Worm (Caenorhabditis elegans) whole organism, L1 larva: ENCODE results near the gene C29F7.1.

ENCODE experiments used
- C04F5.9 ChIP-seq: sonication (generic microtip); optimal IDR thresholded peaks from 2 replicates; lab custom pipeline; 2016; ENCODE audit warnings: missing genetic modification characterization, missing compliant biosample characterization
- F16B12.6 ChIP-seq: fragments of 150-350 bp; optimal IDR thresholded peaks from 2 replicates; lab custom pipeline; 2014; ENCODE audit warnings: missing biosample characterization, missing genetic modification characterization
- alr-1 ChIP-seq: fragments of 200-800 bp; sonication (Bioruptor generic); optimal IDR thresholded peaks from 2 replicates; lab custom pipeline; 2018; ENCODE audit warnings: borderline replicate concordance, mild to moderate bottlenecking, missing genetic modification characterization, missing compliant biosample characterization
- blmp-1 ChIP-seq: fragments of 150-350 bp; optimal IDR thresholded peaks from 2 replicates; lab custom pipeline; 2014; ENCODE audit warnings: missing biosample characterization, missing genetic modification characterization
- ceh-8 ChIP-seq: fragments of 200-800 bp; sonication (Bioruptor generic); optimal IDR thresholded peaks from 2 replicates; lab custom pipeline; 2018; ENCODE audit warnings: mild to moderate bottlenecking, missing genetic modification characterization, moderate library complexity, missing compliant biosample characterization
- ceh-88 ChIP-seq: fragments of 200-800 bp; sonication (Bioruptor generic); IDR thresholded peaks from 2 replicates; pipeline ENCODE4 v1.3.6; 2022; ENCODE audit warnings: missing genetic modification characterization, missing compliant biosample characterization
- ceh-90 ChIP-seq: sonication (generic microtip); optimal IDR thresholded peaks from 2 replicates; lab custom pipeline; 2016; ENCODE audit warnings: missing genetic modification characterization, missing compliant biosample characterization
- ces-1 ChIP-seq: fragments of 150-350 bp; optimal IDR thresholded peaks from 2 replicates; lab custom pipeline; 2014; ENCODE audit warnings: missing biosample characterization, missing genetic modification reagents, missing genetic modification characterization
- dsc-1 ChIP-seq: sonication (generic microtip); optimal IDR thresholded peaks from 2 replicates; lab custom pipeline; 2016; ENCODE audit warnings: mild to moderate bottlenecking, missing genetic modification characterization, missing compliant biosample characterization
- efl-1 ChIP-seq, 4 experiments: fragments of 150-350 bp; optimal IDR thresholded peaks in 3 of 4; peaks in 1 of 4; 1 replicate in 1 of 4; 2 replicates in 3 of 4; lab custom pipeline; 2014; ENCODE audit warnings: missing biosample characterization in 2 of 4, missing genetic modification characterization in 2 of 4, missing genetic modification reagents in 2 of 4
- elt-3 ChIP-seq, 6 experiments: fragments of 150-350 bp in 1 of 6; sonication (generic microtip); optimal IDR thresholded peaks; 2 replicates each; lab custom pipeline; 2017 to 2018; ENCODE audit warnings: missing biosample characterization in 6 of 6, missing genetic modification characterization in 6 of 6, inconsistent platforms in 1 of 6
- hlh-4 ChIP-seq: sonication (generic microtip); optimal IDR thresholded peaks from 2 replicates; lab custom pipeline; 2016; ENCODE audit warnings: mild to moderate bottlenecking, missing genetic modification characterization, missing compliant biosample characterization
- irx-1 ChIP-seq: sonication (generic microtip); optimal IDR thresholded peaks from 2 replicates; lab custom pipeline; 2016; ENCODE audit warnings: missing genetic modification characterization, missing compliant biosample characterization
- lin-14 ChIP-seq: fragments of 200-800 bp; sonication (Bioruptor generic); optimal IDR thresholded peaks from 2 replicates; lab custom pipeline; 2018; ENCODE audit warnings: mild to moderate bottlenecking, missing genetic modification characterization, moderate library complexity, missing compliant biosample characterization
- lin-15B ChIP-seq: fragments of 150-350 bp; sonication (generic microtip); optimal IDR thresholded peaks from 3 replicates; lab custom pipeline; 2014; ENCODE audit warnings: missing biosample characterization, missing genetic modification characterization
- lin-35 ChIP-seq, 2 experiments: fragments of 150-350 bp; optimal IDR thresholded peaks; 2 replicates each; lab custom pipeline; 2014; ENCODE audit warnings: missing biosample characterization in 2 of 2, missing genetic modification characterization in 2 of 2, missing genetic modification reagents in 2 of 2
- lin-39 ChIP-seq: fragments of 150-350 bp; optimal IDR thresholded peaks from 2 replicates; lab custom pipeline; 2014; ENCODE audit warnings: missing biosample characterization, missing genetic modification reagents, missing genetic modification characterization
- lsy-2 ChIP-seq, 2 experiments: fragments of 150-350 bp; optimal IDR thresholded peaks; 2 replicates each; lab custom pipeline; 2014; ENCODE audit warnings: missing biosample characterization in 2 of 2, missing genetic modification characterization in 2 of 2
- nhr-11 ChIP-seq: fragments of 150-350 bp; optimal IDR thresholded peaks from 2 replicates; lab custom pipeline; 2014; ENCODE audit warnings: missing biosample characterization, missing genetic modification characterization
- nhr-12 ChIP-seq: sonication (generic microtip); optimal IDR thresholded peaks from 2 replicates; lab custom pipeline; 2017; ENCODE audit warnings: missing biosample characterization, missing genetic modification characterization
- nhr-20 ChIP-seq: sonication (generic microtip); optimal IDR thresholded peaks from 2 replicates; lab custom pipeline; 2016; ENCODE audit warnings: mild to moderate bottlenecking, missing genetic modification characterization, missing compliant biosample characterization
- nhr-237 ChIP-seq: fragments of 150-350 bp; optimal IDR thresholded peaks from 2 replicates; lab custom pipeline; 2014; ENCODE audit warnings: missing biosample characterization, missing genetic modification characterization
- nhr-47 ChIP-seq: sonication (generic microtip); optimal IDR thresholded peaks from 2 replicates; lab custom pipeline; 2016; ENCODE audit warnings: mild to moderate bottlenecking, missing genetic modification characterization, moderate library complexity, missing compliant biosample characterization
- nhr-76 ChIP-seq: sonication (generic microtip); optimal IDR thresholded peaks from 2 replicates; lab custom pipeline; 2017; ENCODE audit warnings: missing biosample characterization, missing genetic modification characterization
- nhr-77 ChIP-seq: fragments of 150-350 bp; optimal IDR thresholded peaks from 2 replicates; lab custom pipeline; 2014; ENCODE audit warnings: missing biosample characterization, missing genetic modification characterization
- nhr-85 ChIP-seq: sonication (generic microtip); peaks from one replicate; lab custom pipeline; 2016; ENCODE audit warnings: missing genetic modification characterization, inconsistent platforms, missing compliant biosample characterization
- nhr-90 ChIP-seq: sonication (generic microtip); optimal IDR thresholded peaks from 2 replicates; lab custom pipeline; 2016; ENCODE audit warnings: mild to moderate bottlenecking, missing genetic modification characterization, missing compliant biosample characterization; ENCODE audit not compliant: poor library complexity
- pqm-1 ChIP-seq: sonication (generic microtip); optimal IDR thresholded peaks from 3 replicates; lab custom pipeline; 2017; ENCODE audit warnings: missing biosample characterization, missing genetic modification characterization
- rnt-1 ChIP-seq: sonication (generic microtip); optimal IDR thresholded peaks from 2 replicates; lab custom pipeline; 2016; ENCODE audit warnings: mild to moderate bottlenecking, missing genetic modification characterization, moderate library complexity, missing compliant biosample characterization
- skn-1 ChIP-seq: fragments of 150-350 bp; optimal IDR thresholded peaks from 2 replicates; lab custom pipeline; 2014; ENCODE audit warnings: missing biosample characterization, missing genetic modification characterization
- snpc-4 ChIP-seq: fragments of 150-350 bp; optimal IDR thresholded peaks from 2 replicates; lab custom pipeline; 2014; ENCODE audit warnings: missing biosample characterization, missing genetic modification characterization
- snu-23 ChIP-seq: sonication (generic microtip); optimal IDR thresholded peaks from 2 replicates; lab custom pipeline; 2016; ENCODE audit warnings: missing genetic modification characterization, missing compliant biosample characterization
- sox-4 ChIP-seq: sonication (generic microtip); optimal IDR thresholded peaks from 2 replicates; lab custom pipeline; 2016; ENCODE audit warnings: missing genetic modification characterization, missing compliant biosample characterization
- sptf-1 ChIP-seq: fragments of 150-350 bp; optimal IDR thresholded peaks from 2 replicates; lab custom pipeline; 2014; ENCODE audit warnings: missing biosample characterization, missing genetic modification characterization
- sup-37 ChIP-seq: fragments of 200-800 bp; sonication (Bioruptor generic); optimal IDR thresholded peaks from 2 replicates; lab custom pipeline; 2018; ENCODE audit warnings: mild to moderate bottlenecking, missing genetic modification characterization, missing compliant biosample characterization
- tbx-2 ChIP-seq: sonication (generic microtip); optimal IDR thresholded peaks from 2 replicates; lab custom pipeline; 2016; ENCODE audit warnings: missing genetic modification characterization, missing compliant biosample characterization
- unc-98 ChIP-seq: fragments of 200-800 bp; sonication (Bioruptor generic); IDR thresholded peaks from 2 replicates; pipeline ENCODE4 v1.3.6; 2022; ENCODE audit warnings: missing genetic modification characterization, missing compliant biosample characterization
- ztf-11 ChIP-seq, 2 experiments: sonication (generic microtip); optimal IDR thresholded peaks; 2 replicates each; lab custom pipeline; 2016 to 2017; ENCODE audit warnings: missing genetic modification characterization in 2 of 2, missing biosample characterization in 1 of 2, missing compliant biosample characterization in 1 of 2

The C29F7.1 gene

DNA sequence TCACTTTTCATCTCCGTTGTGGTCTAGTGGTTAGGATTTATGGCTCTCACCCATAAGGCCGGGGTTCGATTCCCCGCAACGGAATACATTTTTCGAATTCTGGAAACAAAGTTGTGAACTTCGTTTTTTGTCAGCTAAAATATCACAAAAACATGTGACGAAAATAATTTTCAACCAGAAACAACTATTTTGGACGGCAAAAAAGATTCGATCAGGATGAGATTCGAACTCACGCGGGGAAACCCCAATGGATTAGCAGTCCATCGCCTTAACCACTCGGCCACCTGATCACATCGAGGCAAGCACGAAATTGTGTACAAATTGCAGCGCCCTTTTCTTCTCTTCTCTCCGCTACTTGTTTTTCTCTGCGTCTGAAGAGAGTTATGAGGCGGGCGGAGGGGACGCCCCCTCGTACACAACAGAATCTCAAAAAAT lies 38.9 kb downstream of the C29F7.1 start (continued):
- TF ChIP-seq rnt-1 (tag; lab: Kevin White, UChicago) = peak; percentile 68
- TF ChIP-seq nhr-90 (tag; lab: Kevin White, UChicago) = peak; percentile 75
- TF ChIP-seq lin-35 (GFP tag; optimal IDR thresholded peaks at IDR 0.05; lab: Kevin White, UChicago) = peak; percentile 28 to 67
- peak; percentile 84 for TF ChIP-seq dsc-1 (tag; lab: Kevin White, UChicago)
- TF ChIP-seq nhr-77 (tag; lab: Kevin White, UChicago) = peak; percentile 34
- TF ChIP-seq sup-37 (GFP tag; lab: Kevin White, UChicago) = peak; percentile 23
- TF ChIP-seq elt-3 (tag; optimal IDR thresholded peaks at IDR 0.05; lab: Kevin White, UChicago) = peak in 3 of 6 experiments; percentile 18 to 35 (median 31)
- peak; percentile 79 for TF ChIP-seq nhr-85 (tag; lab: Kevin White, UChicago)
- peak; percentile 13 for TF ChIP-seq snpc-4 (tag; lab: Kevin White, UChicago)
- TF ChIP-seq nhr-47 (tag; lab: Kevin White, UChicago) = peak; percentile 80

ce11 chrX:13451578-13451977 lies 41.8 kb downstream of the C29F7.1 start, which contains the start of gene F02D10.6:
Gene F02D10.6, minus strand, starts transcription at chrX:13451678.
- no peak for TF ChIP-seq nhr-237 (tag; lab: Kevin White, UChicago)
- no peak for TF ChIP-seq efl-1 (optimal IDR thresholded peaks at IDR 0.05; lab: Kevin White, UChicago)
- peak in 1 of 2 experiments; percentile 32 for TF ChIP-seq efl-1 (GFP tag; optimal IDR thresholded peaks at IDR 0.05 in 1 of 2; lab: Kevin White, UChicago)

DNA sequence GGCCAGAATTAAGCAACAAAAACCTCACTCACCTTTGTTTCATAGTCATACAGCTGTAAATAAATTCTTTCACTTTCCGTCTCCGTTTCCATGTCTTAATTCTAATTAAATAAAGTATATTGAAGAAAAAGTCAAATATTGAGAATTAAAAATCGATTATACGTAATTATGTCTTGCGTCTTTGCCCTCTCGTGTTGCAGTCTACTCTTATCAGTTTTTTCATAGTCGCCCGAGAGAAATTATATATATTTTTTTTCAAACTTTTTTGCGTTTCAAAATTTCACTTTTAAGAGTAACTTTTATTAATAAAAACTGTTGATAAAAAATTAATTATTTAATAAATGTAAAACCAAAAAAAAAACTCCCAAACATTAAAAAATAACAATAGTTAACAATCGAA lies 46.7 kb downstream of the C29F7.1 start, which contains the start of gene flr-1:
Gene flr-1, minus strand, starts transcription at position 101 of the 400 bp plus-strand sequence.
- no peak for TF ChIP-seq rnt-1 (tag; lab: Kevin White, UChicago)
- TF ChIP-seq lin-15B = no peak
- no peak for TF ChIP-seq snu-23 (GFP tag; lab: Kevin White, UChicago)
- TF ChIP-seq sptf-1 = no peak
- TF ChIP-seq pqm-1 (tag; lab: Kevin White, UChicago) = no peak
- no peak for TF ChIP-seq tbx-2 (tag; lab: Kevin White, UChicago)
- no peak for TF ChIP-seq alr-1 (tag; lab: Kevin White, UChicago)
- TF ChIP-seq nhr-85 (tag; lab: Kevin White, UChicago) = no peak
- no peak for TF ChIP-seq nhr-237 (tag; lab: Kevin White, UChicago)
- TF ChIP-seq lin-39 = no peak
- TF ChIP-seq ceh-88 (GFP tag; lab: Robert Waterston, UW) = no peak

- TF ChIP-seq blmp-1 (tag; lab: Kevin White, UChicago) = no peak
- no peak for TF ChIP-seq nhr-20
- TF ChIP-seq dsc-1 (tag; lab: Kevin White, UChicago) = no peak
- TF ChIP-seq F16B12.6 (tag; lab: Kevin White, UChicago) = no peak
- no peak for TF ChIP-seq sox-4
- TF ChIP-seq lin-15B = no peak
- TF ChIP-seq C04F5.9 (tag; lab: Kevin White, UChicago) = no peak
- TF ChIP-seq ceh-90 (tag; lab: Kevin White, UChicago) = no peak
- TF ChIP-seq hlh-4 (tag; lab: Kevin White, UChicago) = no peak
- no peak for TF ChIP-seq nhr-77 (tag; lab: Kevin White, UChicago)
- TF ChIP-seq nhr-237 (tag; lab: Kevin White, UChicago) = no peak
- no peak for TF ChIP-seq ces-1 (GFP tag; lab: Kevin White, UChicago)
- no peak for TF ChIP-seq nhr-11 (tag; lab: Kevin White, UChicago)
Observed at ce11 chrX:13462519-13462918, 52.8 kb downstream of the C29F7.1 start, which contains the start of gene F02D10.3. Gene F02D10.3, minus strand, starts transcription at chrX:13462619.

DNA sequence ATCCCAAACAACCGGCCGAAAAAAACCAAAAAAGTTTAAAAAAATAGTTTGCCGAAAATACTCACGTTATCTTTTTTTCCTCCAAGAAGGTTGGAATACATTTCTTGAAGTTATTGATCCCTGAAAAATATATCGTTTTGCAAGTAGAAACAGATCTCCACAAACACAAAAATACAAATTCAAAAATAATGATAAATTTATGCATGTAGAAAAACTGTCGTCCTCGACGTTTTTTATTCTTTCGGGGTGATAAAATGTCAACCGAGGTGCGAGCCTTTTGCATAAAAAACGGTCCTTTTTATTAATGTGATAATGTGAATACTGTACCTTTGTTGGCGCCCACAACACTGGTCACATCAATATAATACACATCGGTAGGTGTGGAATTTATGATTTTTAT lies 54.1 kb downstream of the C29F7.1 start, which contains the start of gene F02D10.2:
Gene F02D10.2, minus strand, starts transcription at position 101 of the 400 bp plus-strand sequence.
- TF ChIP-seq nhr-90 (tag; lab: Kevin White, UChicago) (no peak), ceh-8 (GFP tag; lab: Kevin White, UChicago) (no peak), nhr-12 (tag; lab: Kevin White, UChicago) (no peak), skn-1 (tag; lab: Kevin White, UChicago) (no peak), ztf-11 (tag; optimal IDR thresholded peaks at IDR 0.05; lab: Kevin White, UChicago) (no peak), tbx-2 (tag; lab: Kevin White, UChicago) (no peak), ces-1 (GFP tag; lab: Kevin White, UChicago) (no peak), irx-1 (tag; lab: Kevin White, UChicago) (no peak), unc-98 (GFP tag; lab: Robert Waterston, UW) (no peak), nhr-76 (tag; lab: Kevin White, UChicago) (no peak), lsy-2 (tag; optimal IDR thresholded peaks at IDR 0.05; lab: Kevin White, UChicago) (no peak), lin-14 (GFP tag; lab: Kevin White, UChicago) (no peak)
- TF ChIP-seq, all 84 proteins: peak for 0
